Worm (Caenorhabditis elegans): ENCODE data around the gene srh-264.

Gene srh-264

ce11 chrV:15448865-15449264, 34.9 kb downstream of the srh-264 start, which contains the start of gene T26H5.14:
Gene T26H5.14 (plus strand): TSS chrV:15449165.
- TF ChIP-seq unc-130 (GFP tag; optimal IDR thresholded peaks at IDR 0.05) (no peak), nhr-11 (tag; optimal IDR thresholded peaks at IDR 0.05) (no peak), egl-43 (GFP tag; IDR thresholded peaks at IDR 0.05) (no peak)

DNA sequence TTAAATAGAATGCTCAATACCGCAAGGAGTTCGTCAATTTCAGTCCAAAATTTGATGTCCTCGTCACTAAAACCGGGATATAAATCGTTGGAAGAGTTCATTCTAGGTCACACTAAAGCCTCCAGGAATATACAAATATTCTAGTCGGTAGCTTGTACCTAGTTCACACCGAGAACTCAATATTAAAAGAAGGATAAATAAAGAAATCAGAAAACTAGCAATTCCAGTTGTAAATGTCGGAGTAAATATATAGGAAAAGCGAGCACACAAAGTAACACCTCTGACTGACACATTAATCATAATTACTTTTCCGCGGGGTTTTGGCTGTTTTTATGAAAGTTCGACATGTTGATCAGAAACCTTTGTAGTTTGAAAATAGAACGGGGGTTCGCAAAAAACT, 37.5 kb downstream of the srh-264 start, which contains the start of gene srw-33:
TSS of gene srw-33 (minus strand) at position 101 of the 400 bp plus-strand sequence.
- TF ChIP-seq nhr-237 (tag; optimal IDR thresholded peaks at IDR 0.05) = no peak
- TF ChIP-seq mes-2 (tag; optimal IDR thresholded peaks at IDR 0.05; ENCODE audit: poor library complexity, severe bottlenecking) = no peak
- no peak for TF ChIP-seq nhr-76 (tag; optimal IDR thresholded peaks at IDR 0.05)

ce11 chrV:15454322-15454721, 40.4 kb downstream of the srh-264 start:
- no peak for TF ChIP-seq egl-27 (tag; optimal IDR thresholded peaks at IDR 0.05)
- TF ChIP-seq snpc-1.2 (GFP tag; IDR thresholded peaks at IDR 0.05) = peak; percentile 73
- peak; percentile 77 for TF ChIP-seq lim-7 (GFP tag; IDR thresholded peaks at IDR 0.05)
- TF ChIP-seq ctbp-1 (GFP tag; IDR thresholded peaks at IDR 0.05) = no peak
- TF ChIP-seq ces-1 (GFP tag; optimal IDR thresholded peaks at IDR 0.05) = no peak
- TF ChIP-seq mes-2 (tag; optimal IDR thresholded peaks at IDR 0.05; ENCODE audit: poor library complexity, severe bottlenecking) = peak; percentile 45
- TF ChIP-seq Y48G9A.11 (GFP tag; IDR thresholded peaks at IDR 0.05) = 0 out of 2 replicates have a peak, but pooled peaks have one; percentile 34
- no peak for TF ChIP-seq lin-1 (GFP tag; IDR thresholded peaks at IDR 0.05)
- TF ChIP-seq hlh-11 (tag; optimal IDR thresholded peaks at IDR 0.05) = no peak
- TF ChIP-seq Y75B8A.6 (GFP tag; IDR thresholded peaks at IDR 0.05) = peak; percentile 57; the same call in 1 of the 2 replicates
- TF ChIP-seq F26F4.8 (GFP tag; conservative IDR thresholded peaks at IDR 0.05) = 0 out of 2 replicates have a peak, but pooled peaks have one; percentile 66
- no peak for TF ChIP-seq nhr-102 (tag; optimal IDR thresholded peaks at IDR 0.05)
- TF ChIP-seq pqm-1 (tag; optimal IDR thresholded peaks at IDR 0.05) = no peak
- no peak for TF ChIP-seq ceh-44 (GFP tag; IDR thresholded peaks at IDR 0.05)
- no peak for TF ChIP-seq pha-4 (GFP tag; IDR thresholded peaks at IDR 0.05)
- no peak for TF ChIP-seq pha-4 (tag; optimal IDR thresholded peaks at IDR 0.05)
- no peak for TF ChIP-seq mxl-3 (GFP tag; optimal IDR thresholded peaks at IDR 0.05)
- no peak for TF ChIP-seq T20F7.1 (GFP tag; optimal IDR thresholded peaks at IDR 0.05)
- no peak for TF ChIP-seq T26A8.4 (GFP tag; IDR thresholded peaks at IDR 0.05)
- TF ChIP-seq jun-1 (tag; optimal IDR thresholded peaks at IDR 0.05) = no peak
- no peak for TF ChIP-seq nhr-41 (GFP tag; IDR thresholded peaks at IDR 0.05)
- TF ChIP-seq nhr-77 (tag; optimal IDR thresholded peaks at IDR 0.05) = no peak
- TF ChIP-seq F10B5.3 (tag; optimal IDR thresholded peaks at IDR 0.05) = no peak
- TF ChIP-seq fos-1 (tag; optimal IDR thresholded peaks at IDR 0.05) = no peak
- TF ChIP-seq rbr-2 (tag; optimal IDR thresholded peaks at IDR 0.05) = no peak
- TF ChIP-seq nhr-10 (tag; optimal IDR thresholded peaks at IDR 0.05) = no peak
- no peak for TF ChIP-seq ZK546.5 (tag; optimal IDR thresholded peaks at IDR 0.05)
- TF ChIP-seq egl-43 (GFP tag; IDR thresholded peaks at IDR 0.05) = peak; percentile 89; the same call in 1 of the 2 replicates
- no peak for TF ChIP-seq mxl-2 (GFP tag; conservative IDR thresholded peaks at IDR 0.05)
- peak in 1 of 2 experiments; percentile 65; a peak in 1 of 4 replicates for TF ChIP-seq madf-5 (GFP tag; IDR thresholded peaks at IDR 0.05)
- TF ChIP-seq tra-1 (GFP tag; IDR thresholded peaks at IDR 0.05) = no peak
- TF ChIP-seq dmd-9 (GFP tag; IDR thresholded peaks at IDR 0.05) = no peak
- TF ChIP-seq nhr-42 (GFP tag; IDR thresholded peaks at IDR 0.05) = 0 out of 2 replicates have a peak, but pooled peaks have one; percentile 26
- TF ChIP-seq php-3 (GFP tag; IDR thresholded peaks at IDR 0.05) = 0 out of 2 replicates have a peak, but pooled peaks have one; percentile 41
- no peak for TF ChIP-seq ceh-62 (tag; optimal IDR thresholded peaks at IDR 0.05)
- no peak for TF ChIP-seq zip-2 (tag; optimal IDR thresholded peaks at IDR 0.05)
- no peak for TF ChIP-seq ceh-28 (tag; optimal IDR thresholded peaks at IDR 0.05)
- no peak for TF ChIP-seq mdl-1 (tag; optimal IDR thresholded peaks at IDR 0.05)
- TF ChIP-seq dve-1 (tag; optimal IDR thresholded peaks at IDR 0.05; ENCODE audit: insufficient read depth) = no peak
- TF ChIP-seq nhr-76 (tag; optimal IDR thresholded peaks at IDR 0.05) = no peak
- no peak for TF ChIP-seq unc-39 (tag; optimal IDR thresholded peaks at IDR 0.05)
- TF ChIP-seq daf-16 (GFP tag; optimal IDR thresholded peaks at IDR 0.05) = peak in 1 of 2 experiments; percentile 37
- TF ChIP-seq daf-16 (tag; optimal IDR thresholded peaks at IDR 0.05) = no peak
- TF ChIP-seq zfp-3 (GFP tag; conservative IDR thresholded peaks at IDR 0.05) = no peak

Measured in whole organism, L4 larva.